Fruit fly (Drosophila melanogaster) whole organism: ENCODE data around the gene ZC3H3.

ENCODE experiments used
- CG8478 ChIP-seq: fragments of >200 bp; optimal IDR thresholded peaks from 2 replicates; lab custom pipeline; 2018; ENCODE audit warnings: inconsistent platforms
- usp ChIP-seq: fragments of >200 bp; optimal IDR thresholded peaks from 2 replicates; lab custom pipeline; 2017; ENCODE audit warnings: missing biosample characterization, missing genetic modification characterization, mixed read lengths

DNA sequence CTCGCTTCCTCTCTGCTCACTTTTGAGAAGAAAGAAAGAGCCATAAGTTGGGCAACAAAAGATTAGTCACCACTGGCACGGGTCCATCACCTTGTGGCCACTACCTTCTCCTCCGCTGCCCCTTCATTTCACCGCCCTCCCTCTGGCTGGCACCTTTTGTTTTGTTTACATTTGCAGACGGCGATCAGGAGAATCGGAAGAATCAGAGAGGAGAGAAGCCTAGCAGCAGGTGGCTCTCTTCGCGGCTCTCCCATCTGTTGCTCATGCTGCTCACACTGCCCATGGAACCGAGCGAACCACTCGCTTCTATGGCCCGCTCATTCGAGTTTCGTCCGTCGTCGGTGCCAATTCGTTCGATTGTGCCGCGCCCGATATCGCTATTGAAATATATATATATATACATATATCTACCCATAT, 36.8 kb upstream of the ZC3H3 start:
- TF ChIP-seq usp (GFP tag; lab: Kevin White, UChicago) = no peak
- TF ChIP-seq CG8478 (lab: Kevin White, UChicago) = no peak
